Worm (Caenorhabditis elegans) whole organism, L4/young adult: Measurements from ENCODE around the gene T25C12.3.

Experiments used
- W03F9.2 ChIP-seq: fragments of 150-350 bp; optimal IDR thresholded peaks from 2 replicates; lab custom pipeline; 2014; ENCODE audit warnings: missing biosample characterization, missing genetic modification characterization
- him-1 ChIP-seq: sonication (generic microtip); optimal IDR thresholded peaks from 2 replicates; lab custom pipeline; 2016; ENCODE audit warnings: missing genotype, missing genetic modification reagents, missing genetic modification characterization, missing compliant biosample characterization

DNA sequence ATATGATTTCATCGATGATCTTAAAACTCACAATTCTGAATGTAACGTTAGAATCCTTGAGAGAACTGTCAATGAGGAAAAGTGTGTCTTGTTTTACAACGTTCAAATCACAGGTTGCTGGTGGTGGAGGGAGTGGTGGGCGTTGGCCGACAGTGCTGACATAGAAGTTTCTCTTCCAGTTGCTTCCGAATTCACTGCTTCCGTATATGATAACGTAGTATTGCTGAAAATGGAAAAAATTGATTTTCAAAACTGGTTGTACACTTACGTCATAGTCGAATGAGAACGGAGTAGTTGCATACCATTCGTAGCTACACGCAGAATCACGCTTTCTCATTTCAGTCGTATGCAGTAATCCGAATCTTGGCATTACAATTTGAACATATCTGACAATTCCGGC is 8.0 kb downstream of the T25C12.3 start:
- TF ChIP-seq W03F9.2 (tag; lab: Kevin White, UChicago), result no peak
- TF ChIP-seq him-1 (tag; lab: Kevin White, UChicago), result no peak
